Fruit fly (Drosophila melanogaster): ENCODE results near the gene RpS6.

The RpS6 gene

dm6 chrX:7938482-7938804, 37.3 kb upstream of the RpS6 start:
- TF ChIP-seq Hnf4 (GFP tag; optimal IDR thresholded peaks at IDR 0.05) (no peak), fru (GFP tag; optimal IDR thresholded peaks at IDR 0.05) (peak; percentile 28), GATAd (GFP tag; optimal IDR thresholded peaks at IDR 0.05) (no peak), h (GFP tag; optimal IDR thresholded peaks at IDR 0.05) (peak; percentile 6)

- TF ChIP-seq fru (GFP tag; optimal IDR thresholded peaks at IDR 0.05) (peak; percentile 87), h (GFP tag; optimal IDR thresholded peaks at IDR 0.05) (peak; percentile 70), Rel (GFP tag; optimal IDR thresholded peaks at IDR 0.05) (no peak), Rel (tag; optimal IDR thresholded peaks at IDR 0.05) (peak; percentile 53), sage (GFP tag; optimal IDR thresholded peaks at IDR 0.05) (no peak), dmrt93B (GFP tag; optimal IDR thresholded peaks at IDR 0.05) (peak; percentile 75), CG9705 (GFP tag; optimal IDR thresholded peaks at IDR 0.05) (peak; percentile 41), jim (GFP tag; optimal IDR thresholded peaks at IDR 0.05) (no peak), Vsx2 (GFP tag; optimal IDR thresholded peaks at IDR 0.05; ENCODE audit: partially characterized antibody) (no peak), brk (GFP tag; optimal IDR thresholded peaks at IDR 0.05) (no peak), rgr (GFP tag; optimal IDR thresholded peaks at IDR 0.05) (peak; percentile 54), HLH106 (tag; optimal IDR thresholded peaks at IDR 0.05) (peak; percentile 74), N (GFP tag; optimal IDR thresholded peaks at IDR 0.05) (peak; percentile 64), br (GFP tag; optimal IDR thresholded peaks at IDR 0.05) (peak; percentile 71), woc (GFP tag; optimal IDR thresholded peaks at IDR 0.05) (peak; percentile 75), Hr83 (GFP tag; optimal IDR thresholded peaks at IDR 0.05; ENCODE audit: poor library complexity, severe bottlenecking) (peak; percentile 52), psq (GFP tag; optimal IDR thresholded peaks at IDR 0.05) (peak; percentile 58), tai (GFP tag; optimal IDR thresholded peaks at IDR 0.05) (no peak), foxo (GFP tag; optimal IDR thresholded peaks at IDR 0.05) (peak in 1 of 2 experiments; percentile 80), CG32264 (GFP tag; optimal IDR thresholded peaks at IDR 0.05) (peak; percentile 69), Sp1 (GFP tag; optimal IDR thresholded peaks at IDR 0.05) (peak; percentile 77), OdsH (GFP tag; optimal IDR thresholded peaks at IDR 0.05) (peak; percentile 66), dl (GFP tag; optimal IDR thresholded peaks at IDR 0.05; ENCODE audit: insufficient read depth in 1 of 2, partially characterized antibody in 2 of 2) (peak in 1 of 2 experiments; percentile 23), Hnf4 (GFP tag; optimal IDR thresholded peaks at IDR 0.05) (peak; percentile 16), ey (GFP tag; optimal IDR thresholded peaks at IDR 0.05) (peak; percentile 71), Jra (GFP tag; optimal IDR thresholded peaks at IDR 0.05) (peak; percentile 59), Hr78 (GFP tag; optimal IDR thresholded peaks at IDR 0.05) (no peak), sv (GFP tag; optimal IDR thresholded peaks at IDR 0.05) (peak; percentile 56), Dif (GFP tag; optimal IDR thresholded peaks at IDR 0.05; ENCODE audit: partially characterized antibody) (peak; percentile 34)
Measured at dm6 chrX:7937588-7938481, 36.7 kb upstream of the RpS6 start.

dm6 chrX:7935798-7936572, 34.9 kb upstream of the RpS6 start, which contains the start of gene Ubr3:
Gene Ubr3 (plus strand): TSS chrX:7935896.
- peak; percentile 9 for TF ChIP-seq OdsH (GFP tag; optimal IDR thresholded peaks at IDR 0.05)
- no peak for TF ChIP-seq br (GFP tag; optimal IDR thresholded peaks at IDR 0.05)
- TF ChIP-seq Myc (optimal IDR thresholded peaks at IDR 0.05) = no peak
- no peak for TF ChIP-seq woc (GFP tag; optimal IDR thresholded peaks at IDR 0.05)
- no peak for TF ChIP-seq Dfd (GFP tag; optimal IDR thresholded peaks at IDR 0.05)
- TF ChIP-seq GATAd (GFP tag; optimal IDR thresholded peaks at IDR 0.05) = no peak
- peak; percentile 59 for TF ChIP-seq h (GFP tag; optimal IDR thresholded peaks at IDR 0.05)
- TF ChIP-seq Jra (GFP tag; optimal IDR thresholded peaks at IDR 0.05) = peak; percentile 54
- no peak for TF ChIP-seq brk (GFP tag; optimal IDR thresholded peaks at IDR 0.05)
- TF ChIP-seq foxo (GFP tag; optimal IDR thresholded peaks at IDR 0.05) = peak in 1 of 2 experiments; percentile 42
- no peak for TF ChIP-seq HLH106 (tag; optimal IDR thresholded peaks at IDR 0.05)
- TF ChIP-seq Rel (GFP tag; optimal IDR thresholded peaks at IDR 0.05) = no peak
- peak; percentile 91 for TF ChIP-seq Rel (tag; optimal IDR thresholded peaks at IDR 0.05)
- TF ChIP-seq tai (GFP tag; optimal IDR thresholded peaks at IDR 0.05) = no peak
- TF ChIP-seq Vsx2 (GFP tag; optimal IDR thresholded peaks at IDR 0.05; ENCODE audit: partially characterized antibody) = no peak
- no peak for TF ChIP-seq sv (GFP tag; optimal IDR thresholded peaks at IDR 0.05)
- peak; percentile 10 for TF ChIP-seq Sp1 (GFP tag; optimal IDR thresholded peaks at IDR 0.05)
- TF ChIP-seq pan (optimal IDR thresholded peaks at IDR 0.05) = no peak
- TF ChIP-seq CrebA (GFP tag; optimal IDR thresholded peaks at IDR 0.05; ENCODE audit: borderline replicate concordance) = no peak
- peak; percentile 1 for TF ChIP-seq rgr (GFP tag; optimal IDR thresholded peaks at IDR 0.05)
- no peak for TF ChIP-seq jim (GFP tag; optimal IDR thresholded peaks at IDR 0.05)
- TF ChIP-seq ey (GFP tag; optimal IDR thresholded peaks at IDR 0.05) = no peak
- peak; percentile 11 for TF ChIP-seq Abd-B (GFP tag; optimal IDR thresholded peaks at IDR 0.05)
- TF ChIP-seq N (GFP tag; optimal IDR thresholded peaks at IDR 0.05) = peak; percentile 7
- TF ChIP-seq dsf (GFP tag; optimal IDR thresholded peaks at IDR 0.05; ENCODE audit: borderline replicate concordance) = no peak
- no peak for TF ChIP-seq CG9705 (GFP tag; optimal IDR thresholded peaks at IDR 0.05)
- peak; percentile 27 for TF ChIP-seq psq (GFP tag; optimal IDR thresholded peaks at IDR 0.05)
- no peak for TF ChIP-seq Dif (GFP tag; optimal IDR thresholded peaks at IDR 0.05; ENCODE audit: partially characterized antibody)
- TF ChIP-seq Mio (GFP tag; optimal IDR thresholded peaks at IDR 0.05) = no peak
- TF ChIP-seq sage (GFP tag; optimal IDR thresholded peaks at IDR 0.05) = no peak
- TF ChIP-seq dl (GFP tag; optimal IDR thresholded peaks at IDR 0.05; ENCODE audit: insufficient read depth in 1 of 2, partially characterized antibody in 2 of 2) = no peak
- TF ChIP-seq CG32264 (GFP tag; optimal IDR thresholded peaks at IDR 0.05) = no peak
- TF ChIP-seq usp (GFP tag; optimal IDR thresholded peaks at IDR 0.05) = no peak
- TF ChIP-seq Hr78 (GFP tag; optimal IDR thresholded peaks at IDR 0.05) = no peak
- peak; percentile 27 for TF ChIP-seq fru (GFP tag; optimal IDR thresholded peaks at IDR 0.05)
- TF ChIP-seq Hnf4 (GFP tag; optimal IDR thresholded peaks at IDR 0.05) = no peak
- no peak for TF ChIP-seq Hr83 (GFP tag; optimal IDR thresholded peaks at IDR 0.05; ENCODE audit: poor library complexity, severe bottlenecking)
